Worm (Caenorhabditis elegans): ENCODE results near the gene ZC449.1.

The ZC449.1 gene

DNA sequence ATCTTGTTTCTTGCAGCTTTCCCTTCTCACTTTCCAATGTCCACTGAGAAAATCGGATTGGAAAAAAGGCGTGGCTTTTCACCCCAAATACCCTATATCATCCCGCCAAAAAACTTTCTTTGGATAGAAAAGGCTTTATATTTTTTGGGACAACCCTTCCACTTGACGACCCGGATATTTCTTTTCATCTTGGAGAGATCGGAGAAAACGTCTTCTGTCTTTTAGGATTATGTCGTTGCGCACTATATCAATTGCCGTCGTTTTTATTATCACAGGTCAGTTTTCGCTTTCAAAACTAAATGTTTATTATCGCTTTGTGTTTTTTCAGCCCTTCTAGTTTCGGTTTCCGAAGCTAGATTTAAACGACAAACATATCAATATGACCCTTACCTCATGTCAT, 19.7 kb downstream of the ZC449.1 start, which contains the start of gene Y64H9A.2:
TSS of gene Y64H9A.2 (plus strand) at position 90 of the 400 bp plus-strand sequence.
- TF ChIP-seq unc-62 (GFP tag; optimal IDR thresholded peaks at IDR 0.05 in 1 of 2): peak in 1 of 2 experiments; percentile 30
- no peak for TF ChIP-seq unc-62 (tag; optimal IDR thresholded peaks at IDR 0.05)
- TF ChIP-seq ZK546.5 (tag; optimal IDR thresholded peaks at IDR 0.05): no peak

DNA sequence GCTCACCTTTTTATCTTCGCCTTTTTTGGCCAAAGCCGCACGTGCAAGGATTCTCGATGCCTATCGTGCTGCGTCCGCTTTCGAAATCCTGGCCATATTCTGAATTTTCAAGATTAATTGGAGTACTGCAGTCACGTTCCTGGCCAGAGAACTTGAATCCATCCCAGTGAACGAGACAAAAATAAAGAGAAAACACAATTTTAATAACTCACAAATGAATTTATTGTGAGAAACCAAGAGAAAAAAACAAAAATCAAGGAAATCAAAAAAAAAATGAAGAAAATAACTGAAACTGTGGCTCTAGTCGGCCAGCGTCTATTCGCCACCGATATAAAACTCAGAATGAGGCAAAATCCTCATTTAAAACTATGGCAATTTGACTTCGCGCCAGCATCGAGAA, 34.9 kb downstream of the ZC449.1 start, which contains the start of gene C24H10.4:
TSS of gene C24H10.4 (minus strand) at position 101 of the 400 bp plus-strand sequence.
- no peak for TF ChIP-seq dve-1 (tag; optimal IDR thresholded peaks at IDR 0.05; ENCODE audit: insufficient read depth)

DNA sequence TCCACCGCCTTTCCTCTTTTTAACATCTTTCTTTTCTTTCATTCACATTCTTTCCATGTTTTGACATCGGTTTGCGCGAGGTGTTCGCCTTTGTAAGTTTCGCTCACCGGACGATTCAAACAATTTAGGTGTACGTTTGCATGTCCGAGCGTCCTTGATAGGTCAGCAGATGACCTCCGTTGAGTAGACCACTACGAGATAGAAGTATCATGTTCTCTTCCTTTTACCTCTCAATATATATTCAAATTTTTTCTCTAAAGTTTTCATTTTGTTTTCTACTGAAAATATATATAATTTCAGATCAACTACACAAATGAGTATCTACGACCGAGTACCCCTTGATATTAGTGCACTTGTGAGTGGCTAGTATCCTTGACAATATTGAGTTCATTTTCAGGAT, 36.5 kb downstream of the ZC449.1 start, which contains the start of gene C24H10.3:
TSS of gene C24H10.3 (plus strand) at position 301 of the 400 bp plus-strand sequence.
- TF ChIP-seq zag-1 (tag; optimal IDR thresholded peaks at IDR 0.05) (no peak), T20F7.1 (GFP tag; optimal IDR thresholded peaks at IDR 0.05) (no peak), nhr-76 (tag; optimal IDR thresholded peaks at IDR 0.05) (no peak), snpc-1.2 (GFP tag; IDR thresholded peaks at IDR 0.05) (no peak), F37D6.2 (tag; optimal IDR thresholded peaks at IDR 0.05) (no peak), nhr-10 (tag; optimal IDR thresholded peaks at IDR 0.05) (no peak), pqm-1 (tag; optimal IDR thresholded peaks at IDR 0.05) (no peak), ztf-7 (tag; optimal IDR thresholded peaks at IDR 0.05) (no peak), ceh-82 (tag; optimal IDR thresholded peaks at IDR 0.05) (no peak), cey-2 (tag; optimal IDR thresholded peaks at IDR 0.05; ENCODE audit: borderline replicate concordance, insufficient read depth) (no peak), lin-1 (GFP tag; IDR thresholded peaks at IDR 0.05) (no peak), mep-1 (tag; optimal IDR thresholded peaks at IDR 0.05) (no peak), lin-39 (tag; optimal IDR thresholded peaks at IDR 0.05) (no peak), Y75B8A.6 (GFP tag; IDR thresholded peaks at IDR 0.05) (no peak), nhr-102 (tag; optimal IDR thresholded peaks at IDR 0.05) (no peak), lin-13 (GFP tag; optimal IDR thresholded peaks at IDR 0.05) (no peak), unc-130 (GFP tag; optimal IDR thresholded peaks at IDR 0.05) (no peak), ctbp-1 (GFP tag; IDR thresholded peaks at IDR 0.05) (no peak), unc-39 (tag; optimal IDR thresholded peaks at IDR 0.05) (no peak)

DNA sequence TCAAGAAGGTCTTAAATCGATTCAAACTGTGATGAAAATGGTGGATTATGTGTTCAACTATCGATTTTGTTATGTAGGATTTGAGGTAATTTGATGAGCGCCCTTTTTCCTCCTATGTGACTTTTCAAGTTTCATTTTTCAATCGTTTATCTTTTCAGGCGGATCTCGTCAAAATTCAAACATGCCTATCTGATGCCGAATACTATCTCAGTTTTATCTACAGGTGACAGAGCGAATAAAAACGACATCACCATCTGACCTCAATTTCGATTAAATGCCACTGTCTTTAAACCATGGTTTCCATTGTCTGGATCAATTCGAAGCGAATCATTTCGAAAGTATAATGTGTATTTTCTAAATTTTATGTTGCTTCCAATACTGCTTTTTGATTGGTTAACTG, 37.5 kb downstream of the ZC449.1 start:
- peak in 1 of 2 experiments; percentile 77 for TF ChIP-seq unc-62 (GFP tag; optimal IDR thresholded peaks at IDR 0.05 in 1 of 2)
- TF ChIP-seq unc-62 (tag; optimal IDR thresholded peaks at IDR 0.05): no peak
- no peak for TF ChIP-seq lin-39 (tag; optimal IDR thresholded peaks at IDR 0.05)
- TF ChIP-seq ztf-7 (tag; optimal IDR thresholded peaks at IDR 0.05): no peak

DNA sequence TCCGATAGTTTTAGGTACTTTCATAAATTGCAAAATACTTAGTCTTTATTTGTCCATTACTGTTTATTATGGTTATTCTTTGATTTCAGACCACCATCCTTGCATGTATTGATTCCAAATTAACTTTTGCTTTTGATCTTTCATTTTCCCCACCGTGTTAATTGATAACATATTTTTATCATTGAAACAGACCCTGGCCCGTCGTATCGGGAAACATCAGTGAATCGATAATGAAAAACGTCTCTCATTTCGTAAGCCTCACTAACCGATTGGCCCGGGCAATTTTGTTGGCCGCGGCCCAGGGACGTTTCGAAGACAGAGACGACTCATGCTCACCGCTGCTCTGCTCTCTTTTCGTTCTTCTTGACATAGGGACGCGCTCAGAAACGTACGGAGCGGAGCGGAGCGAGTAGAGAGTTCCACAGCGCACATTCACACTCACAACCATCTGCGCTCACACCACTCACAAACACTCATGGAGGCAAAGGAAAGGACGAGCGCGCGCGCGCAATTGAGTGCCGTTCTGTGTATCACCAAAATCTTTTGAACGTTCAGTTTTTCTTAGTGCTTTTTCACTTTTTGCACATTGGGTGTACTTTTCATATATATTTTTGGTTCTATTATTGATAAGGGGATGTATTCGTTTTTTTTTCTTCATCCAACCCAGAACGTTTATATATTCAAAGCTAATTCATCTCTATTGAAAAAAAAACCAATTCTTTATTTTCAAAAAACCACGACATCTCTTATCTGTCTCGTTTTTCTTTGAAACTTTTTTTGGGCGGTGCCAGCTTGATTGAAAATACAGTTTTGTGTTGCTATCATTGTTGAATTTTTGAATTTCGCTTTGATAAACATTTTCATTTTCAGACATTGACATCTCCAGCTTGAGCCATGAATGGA, 39.8 kb downstream of the ZC449.1 start, which contains the start of gene C24H10.2:
TSS of gene C24H10.2 (plus strand) at position 853 of the 903 bp plus-strand sequence.
- TF ChIP-seq T20F7.1 (GFP tag; optimal IDR thresholded peaks at IDR 0.05): no peak
- TF ChIP-seq cey-2 (tag; optimal IDR thresholded peaks at IDR 0.05; ENCODE audit: borderline replicate concordance, insufficient read depth): no peak
- peak; percentile 9 for TF ChIP-seq pqm-1 (tag; optimal IDR thresholded peaks at IDR 0.05)
- TF ChIP-seq F37D6.2 (tag; optimal IDR thresholded peaks at IDR 0.05): peak; percentile 37
- TF ChIP-seq Y5F2A.4 (GFP tag; optimal IDR thresholded peaks at IDR 0.05): no peak
- TF ChIP-seq mep-1 (tag; optimal IDR thresholded peaks at IDR 0.05): peak; percentile 77
- no peak for TF ChIP-seq lin-1 (GFP tag; IDR thresholded peaks at IDR 0.05)
- no peak for TF ChIP-seq nhr-11 (tag; optimal IDR thresholded peaks at IDR 0.05)
- peak; percentile 44 for TF ChIP-seq mxl-3 (GFP tag; optimal IDR thresholded peaks at IDR 0.05)
- peak; percentile 56 for TF ChIP-seq dmd-6 (GFP tag; IDR thresholded peaks at IDR 0.05)
- TF ChIP-seq nhr-102 (tag; optimal IDR thresholded peaks at IDR 0.05): peak; percentile 35
- TF ChIP-seq sdz-12 (GFP tag; optimal IDR thresholded peaks at IDR 0.05): no peak
- peak; percentile 49 for TF ChIP-seq nhr-28 (tag; optimal IDR thresholded peaks at IDR 0.05)
- TF ChIP-seq set-16 (GFP tag; IDR thresholded peaks at IDR 0.05): peak; percentile 76
- peak; percentile 23 to 25 for TF ChIP-seq daf-16 (GFP tag; optimal IDR thresholded peaks at IDR 0.05)
- TF ChIP-seq daf-16 (tag; optimal IDR thresholded peaks at IDR 0.05): peak; percentile 79
- peak; percentile 5; the same call in 1 of the 2 replicates for TF ChIP-seq php-3 (GFP tag; IDR thresholded peaks at IDR 0.05)
- no peak for TF ChIP-seq mdt-29 (GFP tag; IDR thresholded peaks at IDR 0.05)
- TF ChIP-seq ZK337.2 (GFP tag; IDR thresholded peaks at IDR 0.05): no peak
- no peak for TF ChIP-seq Y105C5A.15 (GFP tag; IDR thresholded peaks at IDR 0.05)
- peak in 1 of 2 experiments; percentile 58 for TF ChIP-seq mdl-1 (tag; optimal IDR thresholded peaks at IDR 0.05)
- 0 out of 2 replicates have a peak, but pooled peaks have one; percentile 17 for TF ChIP-seq ceh-20 (GFP tag; IDR thresholded peaks at IDR 0.05)
- peak; percentile 50 to 54 for TF ChIP-seq lsy-2 (tag; optimal IDR thresholded peaks at IDR 0.05)
- no peak for TF ChIP-seq F44E2.7 (GFP tag; IDR thresholded peaks at IDR 0.05)
- peak; percentile 32 for TF ChIP-seq aha-1 (tag)

Measured in whole organism, L4 larva.